Fruit fly (Drosophila melanogaster) whole organism, embryonic: ENCODE measurements around the gene PEK.

ENCODE experiments used
- C15 ChIP-seq: fragments of 200-800 bp; sonication (Bioruptor generic); IDR thresholded peaks from 3 replicates; pipeline ENCODE4 v1.3.6; 2022; ENCODE audit warnings: missing biosample characterization, missing genetic modification characterization
- CG12155 ChIP-seq: fragments of 200-800 bp; sonication (Bioruptor generic); optimal IDR thresholded peaks from 3 replicates; lab custom pipeline; 2016; ENCODE audit warnings: missing biosample characterization, missing genetic modification characterization
- CG18599 ChIP-seq: fragments of 200-800 bp; sonication (Bioruptor generic); optimal IDR thresholded peaks from 3 replicates; lab custom pipeline; 2017; ENCODE audit warnings: missing biosample characterization, missing genetic modification characterization, mild to moderate bottlenecking, moderate library complexity, missing genetic modification reagents
- CG2678 ChIP-seq: fragments of 200-800 bp; sonication (Bioruptor generic); optimal IDR thresholded peaks from 3 replicates; lab custom pipeline; 2019; ENCODE audit warnings: missing biosample characterization, mild to moderate bottlenecking, missing genetic modification characterization, moderate library complexity
- CG32532 ChIP-seq: fragments of 200-800 bp; sonication (Bioruptor generic); IDR thresholded peaks from 2 replicates; pipeline ENCODE4 v1.3.6; 2022; ENCODE audit warnings: missing biosample characterization, missing genetic modification characterization
- CG4424 ChIP-seq: fragments of 200-800 bp; sonication (Bioruptor generic); optimal IDR thresholded peaks from 3 replicates; lab custom pipeline; 2016; ENCODE audit warnings: missing biosample characterization, missing genetic modification characterization
- CG4820 ChIP-seq: fragments of 200-800 bp; sonication (Bioruptor generic); optimal IDR thresholded peaks from 3 replicates; lab custom pipeline; 2016; ENCODE audit warnings: missing biosample characterization, missing genetic modification characterization
- CG5953 ChIP-seq: fragments of 200-800 bp; sonication (Bioruptor generic); IDR thresholded peaks from 2 replicates; pipeline ENCODE4 v1.3.6; 2022; ENCODE audit warnings: missing biosample characterization, missing genetic modification characterization
- CG6689 ChIP-seq: fragments of 200-800 bp; sonication (Bioruptor generic); IDR thresholded peaks from 2 replicates; pipeline ENCODE4 v1.3.6; 2022; ENCODE audit warnings: missing biosample characterization, missing genetic modification characterization
- CG7372 ChIP-seq: fragments of 200-800 bp; sonication (Bioruptor generic); IDR thresholded peaks from 2 replicates; pipeline ENCODE4 v1.3.6; 2022; ENCODE audit warnings: missing biosample characterization, missing genetic modification characterization
- CG7839 ChIP-seq: fragments of 200-800 bp; sonication (Bioruptor generic); optimal IDR thresholded peaks from 3 replicates; lab custom pipeline; 2018; ENCODE audit warnings: missing biosample characterization, mild to moderate bottlenecking, missing genetic modification characterization, moderate library complexity
- CG8359 ChIP-seq: fragments of 200-800 bp; sonication (Bioruptor generic); optimal IDR thresholded peaks from 2 replicates; lab custom pipeline; 2017; ENCODE audit warnings: missing biosample characterization, mild to moderate bottlenecking, missing genetic modification characterization, borderline replicate concordance
- CG8944 ChIP-seq: fragments of 200-800 bp; sonication (Bioruptor generic); optimal IDR thresholded peaks from 3 replicates; lab custom pipeline; 2016; ENCODE audit warnings: missing biosample characterization, missing genetic modification characterization
- CG9817 ChIP-seq: fragments of 200-800 bp; sonication (Bioruptor generic); optimal IDR thresholded peaks from 2 replicates; lab custom pipeline; 2018; ENCODE audit warnings: missing biosample characterization, mild to moderate bottlenecking, missing genetic modification characterization, moderate library complexity
- Ets65A ChIP-seq: fragments of 200-800 bp; sonication (Bioruptor generic); peaks from one replicate; lab custom pipeline; 2016; ENCODE audit warnings: missing biosample characterization, missing genetic modification characterization
- Fer1 ChIP-seq: fragments of 200-800 bp; sonication (Bioruptor generic); optimal IDR thresholded peaks from 2 replicates; lab custom pipeline; 2017; ENCODE audit warnings: missing biosample characterization, mild to moderate bottlenecking, missing genetic modification characterization
- H15 ChIP-seq: fragments of 200-800 bp; sonication (Bioruptor generic); IDR thresholded peaks from 3 replicates; pipeline ENCODE4 v1.3.6; 2022; ENCODE audit warnings: missing biosample characterization, missing genetic modification characterization
- Med ChIP-seq: fragments of 200-800 bp; sonication (Bioruptor generic); peaks from one replicate; lab custom pipeline; 2016; ENCODE audit warnings: missing biosample characterization, missing genetic modification characterization, mild to moderate bottlenecking, inconsistent platforms, moderate library complexity
- NFAT ChIP-seq: fragments of 200-800 bp; sonication (Bioruptor generic); IDR thresholded peaks from 2 replicates; pipeline ENCODE4 v1.3.6; 2022; ENCODE audit warnings: missing biosample characterization, missing genetic modification characterization
- Ptx1 ChIP-seq: fragments of 200-800 bp; sonication (Bioruptor generic); IDR thresholded peaks from 2 replicates; pipeline ENCODE4 v1.3.6; 2022; ENCODE audit warnings: missing biosample characterization, missing genetic modification characterization
- Scr ChIP-seq: fragments of 200-800 bp; sonication (Bioruptor generic); IDR thresholded peaks from 2 replicates; pipeline ENCODE4 v1.3.6; 2022; ENCODE audit warnings: missing biosample characterization, missing genetic modification characterization; ENCODE audit not compliant: partially characterized antibody
- Sox102F ChIP-seq: fragments of 200-800 bp; sonication (Bioruptor generic); optimal IDR thresholded peaks from 2 replicates; lab custom pipeline; 2018; ENCODE audit warnings: missing biosample characterization, mild to moderate bottlenecking, missing genetic modification characterization, moderate library complexity
- Sry-β ChIP-seq: fragments of 200-800 bp; sonication (Bioruptor generic); optimal IDR thresholded peaks from 2 replicates; lab custom pipeline; 2018; ENCODE audit warnings: missing biosample characterization, mild to moderate bottlenecking, missing genetic modification characterization, moderate library complexity
- caup ChIP-seq: fragments of 200-800 bp; sonication (Bioruptor generic); optimal IDR thresholded peaks from 3 replicates; lab custom pipeline; 2017; ENCODE audit warnings: missing biosample characterization, mild to moderate bottlenecking, missing genetic modification characterization, moderate library complexity; ENCODE audit not compliant: severe bottlenecking
- ci ChIP-seq: fragments of 200-800 bp; sonication (Bioruptor generic); IDR thresholded peaks from 3 replicates; pipeline ENCODE4 v1.3.6; 2022; ENCODE audit warnings: missing biosample characterization, missing genetic modification characterization
- dmrt99B ChIP-seq: fragments of 200-800 bp; sonication (Bioruptor generic); optimal IDR thresholded peaks from 2 replicates; lab custom pipeline; 2018; ENCODE audit warnings: missing biosample characterization, mild to moderate bottlenecking, missing genetic modification characterization, moderate library complexity
- dysf ChIP-seq: fragments of 200-800 bp; sonication (Bioruptor generic); IDR thresholded peaks from 3 replicates; pipeline ENCODE4 v1.3.6; 2022; ENCODE audit warnings: missing biosample characterization, missing genetic modification characterization
- ewg ChIP-seq: fragments of 200-800 bp; sonication (Bioruptor generic); optimal IDR thresholded peaks from 3 replicates; lab custom pipeline; 2017; ENCODE audit warnings: mild to moderate bottlenecking, missing biosample characterization, missing genetic modification reagents, missing genetic modification characterization
- lab ChIP-seq: fragments of 200-800 bp; sonication (Bioruptor generic); optimal IDR thresholded peaks from 3 replicates; lab custom pipeline; 2017; ENCODE audit warnings: missing biosample characterization, missing genetic modification characterization, mild to moderate bottlenecking, moderate library complexity, missing genetic modification reagents
- nerfin-2 ChIP-seq: fragments of 200-800 bp; sonication (Bioruptor generic); IDR thresholded peaks from 2 replicates; pipeline ENCODE4 v1.3.6; 2022; ENCODE audit warnings: missing biosample characterization, missing genetic modification characterization; ENCODE audit not compliant: partially characterized antibody
- otp ChIP-seq: fragments of 200-800 bp; sonication (Bioruptor generic); IDR thresholded peaks from 3 replicates; pipeline ENCODE4, ENCODE4 v1.3.6; 2022; ENCODE audit warnings: missing biosample characterization, missing genetic modification characterization
- pb ChIP-seq: fragments of 200-800 bp; sonication (Bioruptor generic); optimal IDR thresholded peaks from 3 replicates; lab custom pipeline; 2016; ENCODE audit warnings: missing biosample characterization, missing genetic modification characterization
- pnt ChIP-seq: fragments of 200-800 bp; sonication (Bioruptor generic); optimal IDR thresholded peaks from 3 replicates; lab custom pipeline; 2016; ENCODE audit warnings: missing biosample characterization, missing genetic modification characterization
- zen2 ChIP-seq: fragments of 200-800 bp; sonication (Bioruptor generic); IDR thresholded peaks from 3 replicates; pipeline ENCODE4 v1.3.6; 2022; ENCODE audit warnings: missing biosample characterization, missing genetic modification characterization; ENCODE audit not compliant: partially characterized antibody

Gene PEK

DNA sequence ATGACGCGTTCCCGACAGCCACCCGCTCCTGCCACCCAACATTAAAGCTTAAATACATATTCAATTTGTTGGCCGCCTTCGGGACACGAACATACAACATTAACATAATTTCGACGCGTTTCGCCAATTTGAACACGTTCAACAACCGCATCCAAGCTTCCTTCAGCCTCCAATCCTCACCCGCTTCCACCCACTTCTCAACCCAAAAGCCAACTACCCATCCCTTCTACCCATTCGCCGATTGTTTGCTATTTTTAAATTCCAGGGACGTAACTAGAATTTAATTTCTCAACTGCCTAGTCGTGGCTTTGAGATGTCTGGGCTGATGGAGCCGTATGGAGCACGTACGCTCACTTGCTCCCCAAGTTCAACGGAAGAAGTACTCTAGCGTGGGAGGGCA is 34.8 kb downstream of the PEK start:
- TF ChIP-seq CG4820 (GFP tag; lab: Kevin White, UChicago), result no peak
- TF ChIP-seq Ets65A, result peak; percentile 93
- TF ChIP-seq, all 482 proteins: peak for 1

DNA sequence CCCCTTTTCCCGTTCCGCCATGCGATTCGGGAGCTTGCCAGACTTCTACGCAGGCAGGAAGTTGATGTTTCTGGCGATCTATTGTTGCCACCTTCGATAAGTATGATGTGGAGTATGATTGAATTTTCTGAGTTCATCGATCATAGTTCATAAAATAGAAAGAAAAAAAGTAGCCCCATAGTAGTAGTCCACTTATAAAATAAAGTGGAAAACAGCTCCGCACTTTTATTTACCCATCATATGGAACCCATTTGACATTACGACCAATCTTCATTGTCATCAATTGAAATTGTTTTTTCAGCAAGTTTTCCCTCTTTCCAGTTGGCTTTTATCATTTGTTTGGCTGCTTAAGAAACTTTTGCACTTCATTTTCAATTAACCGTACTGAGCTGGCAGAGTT is 37.4 kb downstream of the PEK start, which contains the start of gene CG12147:
CG12147 (minus strand) TSS at position 101 of the 400 bp plus-strand sequence.
- TF ChIP-seq CG4424 (no peak), nerfin-2 (GFP tag; lab: Robert Waterston, UW) (no peak), ewg (no peak), CG12155 (GFP tag; lab: Kevin White, UChicago) (no peak), otp (no peak), CG9817 (tag; lab: Kevin White, UChicago) (no peak), ci (no peak), zen2 (no peak), Sry-β (GFP tag; lab: Kevin White, UChicago) (no peak)

DNA sequence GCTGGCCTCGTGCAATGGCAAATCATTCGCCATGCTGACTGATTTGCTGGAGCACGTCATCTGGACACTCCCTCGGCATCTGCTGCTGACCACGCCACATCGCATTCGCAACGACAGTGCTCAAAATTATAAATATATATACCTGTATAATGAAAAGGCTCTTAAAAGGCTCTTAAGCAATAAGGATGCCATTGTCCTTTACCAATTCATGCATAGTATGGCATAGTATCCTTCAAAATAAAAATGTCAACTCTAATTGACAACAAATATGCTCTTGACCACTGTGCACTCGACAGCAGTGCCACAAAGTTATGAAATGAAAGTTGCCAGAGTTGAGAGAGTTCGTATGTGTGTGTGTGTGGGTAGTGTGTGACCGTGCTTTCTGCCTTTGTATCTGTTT is 42.4 kb downstream of the PEK start:
- TF ChIP-seq lab (GFP tag; lab: Kevin White, UChicago) (peak; percentile 26), Scr (GFP tag; lab: Robert Waterston, UW) (no peak), H15 (no peak), CG6689 (GFP tag; lab: Robert Waterston, UW) (0 out of 2 replicates have a peak, but pooled peaks have one; percentile 15), pb (no peak), CG2678 (peak; percentile 25), NFAT (GFP tag; lab: Robert Waterston, UW) (0 out of 2 replicates have a peak, but pooled peaks have one; percentile 20), Sox102F (GFP tag; lab: Kevin White, UChicago) (peak; percentile 6), caup (GFP tag; lab: Kevin White, UChicago) (no peak), dysf (GFP tag; lab: Robert Waterston, UW) (0 out of 3 replicates have a peak, but pooled peaks have one; percentile 24), dmrt99B (peak; percentile 37), Fer1 (GFP tag; lab: Kevin White, UChicago) (peak; percentile 27), CG18599 (GFP tag; lab: Kevin White, UChicago) (peak; percentile 55), C15 (GFP tag; lab: Robert Waterston, UW) (no peak), pnt (GFP tag; lab: Kevin White, UChicago) (no peak), CG5953 (GFP tag; lab: Robert Waterston, UW) (0 out of 2 replicates have a peak, but pooled peaks have one; percentile 38), CG7839 (no peak), CG32532 (GFP tag; lab: Robert Waterston, UW) (0 out of 2 replicates have a peak, but pooled peaks have one; percentile 15), Ptx1 (GFP tag; lab: Robert Waterston, UW) (peak; percentile 28; the same call in 1 of the 2 replicates), CG8944 (no peak), Med (peak; percentile 50), CG7372 (GFP tag; lab: Robert Waterston, UW) (0 out of 2 replicates have a peak, but pooled peaks have one; percentile 36)

- no peak for TF ChIP-seq CG8359
- peak; percentile 69 for TF ChIP-seq Med
Observed at dm6 chr3R:5420454-5420853, 44.1 kb downstream of the PEK start.
